Worm (Caenorhabditis elegans): Measurements from ENCODE around the gene T12D8.5.

- TF ChIP-seq nhr-237 (tag; optimal IDR thresholded peaks at IDR 0.05) (no peak), ham-2 (GFP tag; optimal IDR thresholded peaks at IDR 0.05) (no peak), snpc-4 (tag; optimal IDR thresholded peaks at IDR 0.05) (no peak), unc-62 (GFP tag; optimal IDR thresholded peaks at IDR 0.05) (no peak), sptf-1 (tag; optimal IDR thresholded peaks at IDR 0.05) (no peak), blmp-1 (tag; optimal IDR thresholded peaks at IDR 0.05) (no peak), nhr-2 (tag; optimal IDR thresholded peaks at IDR 0.05) (no peak), nhr-12 (tag; optimal IDR thresholded peaks at IDR 0.05) (no peak), pha-4 (tag; optimal IDR thresholded peaks at IDR 0.05) (no peak)
Measured at ce11 chrIII:13621012-13621411, 5.6 kb downstream of the T12D8.5 start.
